Worm (Caenorhabditis elegans) whole organism, L4/young adult: ENCODE results near the gene nlp-33.

Source experiments
- W03F9.2 ChIP-seq: fragments of 150-350 bp; optimal IDR thresholded peaks from 2 replicates; lab custom pipeline; 2014; ENCODE audit warnings: missing biosample characterization, missing genetic modification characterization
- dao-5 ChIP-seq: sonication (generic microtip); optimal IDR thresholded peaks from 2 replicates; lab custom pipeline; 2016; ENCODE audit warnings: missing genotype, missing genetic modification characterization, moderate library complexity, missing compliant biosample characterization
- him-1 ChIP-seq: sonication (generic microtip); optimal IDR thresholded peaks from 2 replicates; lab custom pipeline; 2016; ENCODE audit warnings: missing genotype, missing genetic modification reagents, missing genetic modification characterization, missing compliant biosample characterization

ce11 chrV:11122466-11122865, 24.7 kb upstream of the nlp-33 start, which contains the start of gene mboa-2:
- TF ChIP-seq W03F9.2 (tag; lab: Kevin White, UChicago) (peak; percentile 12), him-1 (tag; lab: Kevin White, UChicago) (no peak), dao-5 (tag; lab: Kevin White, UChicago) (no peak)
